Fruit fly (Drosophila melanogaster): ENCODE results near the gene CG8563.

- TF ChIP-seq Hr39 (GFP tag; optimal IDR thresholded peaks at IDR 0.05): no peak
- no peak for TF ChIP-seq Eip78C (GFP tag)
- TF ChIP-seq CG11902 (GFP tag; optimal IDR thresholded peaks at IDR 0.05): no peak
- TF ChIP-seq Ets21C (GFP tag; optimal IDR thresholded peaks at IDR 0.05): no peak
- TF ChIP-seq Sox14 (GFP tag; optimal IDR thresholded peaks at IDR 0.05): no peak
- TF ChIP-seq CG15336 (GFP tag; IDR thresholded peaks at IDR 0.05): no peak
- TF ChIP-seq CG7368 (GFP tag; optimal IDR thresholded peaks at IDR 0.05): no peak
- no peak for TF ChIP-seq ss (GFP tag; optimal IDR thresholded peaks at IDR 0.05)
- no peak for TF ChIP-seq CG1621 (tag; optimal IDR thresholded peaks at IDR 0.05)
- TF ChIP-seq Sox15 (GFP tag; optimal IDR thresholded peaks at IDR 0.05): no peak
Observed at dm6 chr3L:7369543-7369942, 21.0 kb upstream of the CG8563 start, which contains the start of gene akirin.

Measured in whole organism, prepupa.